Worm (Caenorhabditis elegans) whole organism, L1 larva: ENCODE results near the gene C34D10.1.

Experiments
- C04F5.9 ChIP-seq: sonication (generic microtip); optimal IDR thresholded peaks from 2 replicates; lab custom pipeline; 2016; ENCODE audit warnings: missing genetic modification characterization, missing compliant biosample characterization
- C34B4.2 ChIP-seq: sonication (generic microtip); optimal IDR thresholded peaks from 2 replicates; lab custom pipeline; 2017; ENCODE audit warnings: mild to moderate bottlenecking, missing genetic modification characterization, missing compliant biosample characterization
- F16B12.6 ChIP-seq: fragments of 150-350 bp; optimal IDR thresholded peaks from 2 replicates; lab custom pipeline; 2014; ENCODE audit warnings: missing biosample characterization, missing genetic modification characterization
- Y116A8C.19 ChIP-seq: sonication (generic microtip); optimal IDR thresholded peaks from 2 replicates; lab custom pipeline; 2016; ENCODE audit warnings: missing compliant biosample characterization, missing genetic modification characterization, borderline replicate concordance
- aha-1 ChIP-seq: fragments of 150-350 bp; optimal IDR thresholded peaks from 2 replicates; lab custom pipeline; 2014; ENCODE audit warnings: missing biosample characterization, missing genetic modification characterization
- aly-2 ChIP-seq: fragments of 150-350 bp; optimal IDR thresholded peaks from 2 replicates; lab custom pipeline; 2014; ENCODE audit warnings: missing biosample characterization, missing genetic modification characterization
- ama-1 ChIP-seq: fragments of 150-350 bp; optimal IDR thresholded peaks from 2 replicates; lab custom pipeline; 2014
- blmp-1 ChIP-seq: fragments of 150-350 bp; optimal IDR thresholded peaks from 2 replicates; lab custom pipeline; 2014; ENCODE audit warnings: missing biosample characterization, missing genetic modification characterization
- ceh-8 ChIP-seq: fragments of 200-800 bp; sonication (Bioruptor generic); optimal IDR thresholded peaks from 2 replicates; lab custom pipeline; 2018; ENCODE audit warnings: mild to moderate bottlenecking, missing genetic modification characterization, moderate library complexity, missing compliant biosample characterization
- ceh-90 ChIP-seq: sonication (generic microtip); optimal IDR thresholded peaks from 2 replicates; lab custom pipeline; 2016; ENCODE audit warnings: missing genetic modification characterization, missing compliant biosample characterization
- ces-1 ChIP-seq: fragments of 150-350 bp; optimal IDR thresholded peaks from 2 replicates; lab custom pipeline; 2014; ENCODE audit warnings: missing biosample characterization, missing genetic modification reagents, missing genetic modification characterization
- dpl-1 ChIP-seq, 3 experiments: fragments of 150-350 bp in 2 of 3; sonication (generic microtip) in 1 of 3; optimal IDR thresholded peaks; 2 replicates each; lab custom pipeline; 2014 to 2017; ENCODE audit warnings: missing biosample characterization in 3 of 3, missing genetic modification characterization in 3 of 3, missing genetic modification reagents in 3 of 3
- efl-1 ChIP-seq, 4 experiments: fragments of 150-350 bp; optimal IDR thresholded peaks in 3 of 4; peaks in 1 of 4; 1 replicate in 1 of 4; 2 replicates in 3 of 4; lab custom pipeline; 2014; ENCODE audit warnings: missing biosample characterization in 2 of 4, missing genetic modification characterization in 2 of 4, missing genetic modification reagents in 2 of 4
- efl-3 ChIP-seq: fragments of 200-800 bp; sonication (Bioruptor generic); optimal IDR thresholded peaks from 2 replicates; lab custom pipeline; 2018; ENCODE audit warnings: mild to moderate bottlenecking, missing genetic modification characterization, missing compliant biosample characterization
- egl-13 ChIP-seq: sonication (generic microtip); optimal IDR thresholded peaks from 2 replicates; lab custom pipeline; 2016; ENCODE audit warnings: missing genotype, missing genetic modification reagents, missing genetic modification characterization, missing compliant biosample characterization
- egl-27 ChIP-seq, 2 experiments: fragments of 150-350 bp in 1 of 2; sonication (generic microtip); optimal IDR thresholded peaks; 3 replicates each; lab custom pipeline; 2017 to 2018; ENCODE audit warnings: missing biosample characterization in 2 of 2, missing genetic modification characterization in 2 of 2, missing genetic modification reagents in 2 of 2
- elt-2 ChIP-seq: sonication (generic microtip); optimal IDR thresholded peaks from 2 replicates; lab custom pipeline; 2016; ENCODE audit warnings: missing genetic modification characterization, mild to moderate bottlenecking, inconsistent platforms, missing compliant biosample characterization, missing genetic modification reagents
- elt-3 ChIP-seq, 6 experiments: fragments of 150-350 bp in 1 of 6; sonication (generic microtip); optimal IDR thresholded peaks; 2 replicates each; lab custom pipeline; 2017 to 2018; ENCODE audit warnings: missing biosample characterization in 6 of 6, missing genetic modification characterization in 6 of 6, inconsistent platforms in 1 of 6
- fkh-10 ChIP-seq: sonication (generic microtip); optimal IDR thresholded peaks from 2 replicates; lab custom pipeline; 2017; ENCODE audit warnings: missing biosample characterization, missing genetic modification reagents, missing genetic modification characterization
- fkh-8 ChIP-seq: sonication (generic microtip); optimal IDR thresholded peaks from 2 replicates; lab custom pipeline; 2016; ENCODE audit warnings: mild to moderate bottlenecking, missing genetic modification characterization, missing compliant biosample characterization
- fos-1 ChIP-seq: fragments of 150-350 bp; optimal IDR thresholded peaks from 2 replicates; lab custom pipeline; 2014; ENCODE audit warnings: missing biosample characterization, missing genetic modification characterization
- grh-1 ChIP-seq: fragments of 200-800 bp; sonication (Bioruptor generic); IDR thresholded peaks from 2 replicates; pipeline ENCODE4 v1.3.6; 2022; ENCODE audit warnings: missing genetic modification reagents, missing genetic modification characterization, missing compliant biosample characterization
- irx-1 ChIP-seq: sonication (generic microtip); optimal IDR thresholded peaks from 2 replicates; lab custom pipeline; 2016; ENCODE audit warnings: missing genetic modification characterization, missing compliant biosample characterization
- jun-1 ChIP-seq: fragments of 150-350 bp; optimal IDR thresholded peaks from 2 replicates; lab custom pipeline; 2014; ENCODE audit warnings: missing biosample characterization, missing genetic modification reagents, missing genetic modification characterization
- lin-13 ChIP-seq: fragments of 150-350 bp; optimal IDR thresholded peaks from 2 replicates; lab custom pipeline; 2014; ENCODE audit warnings: missing biosample characterization, missing genetic modification reagents, missing genetic modification characterization
- lir-3 ChIP-seq: sonication (generic microtip); optimal IDR thresholded peaks from 2 replicates; lab custom pipeline; 2016; ENCODE audit warnings: mild to moderate bottlenecking, missing genetic modification characterization, moderate library complexity, missing compliant biosample characterization; ENCODE audit not compliant: poor library complexity
- lsy-2 ChIP-seq, 2 experiments: fragments of 150-350 bp; optimal IDR thresholded peaks; 2 replicates each; lab custom pipeline; 2014; ENCODE audit warnings: missing biosample characterization in 2 of 2, missing genetic modification characterization in 2 of 2
- mab-9 ChIP-seq: fragments of 200-800 bp; sonication (Bioruptor generic); IDR thresholded peaks from 2 replicates; pipeline ENCODE4 v1.3.6; 2022; ENCODE audit warnings: missing genetic modification reagents, missing genetic modification characterization, missing compliant biosample characterization
- mdl-1 ChIP-seq, 2 experiments: fragments of 150-350 bp; optimal IDR thresholded peaks; 2 replicates each; lab custom pipeline; 2014 to 2017; ENCODE audit warnings: missing biosample characterization in 2 of 2, missing genetic modification characterization in 2 of 2, inconsistent platforms in 1 of 2
- mep-1 ChIP-seq: fragments of 150-350 bp; optimal IDR thresholded peaks from 2 replicates; lab custom pipeline; 2014; ENCODE audit warnings: missing biosample characterization, missing genetic modification characterization
- nhr-11 ChIP-seq: fragments of 150-350 bp; optimal IDR thresholded peaks from 2 replicates; lab custom pipeline; 2014; ENCODE audit warnings: missing biosample characterization, missing genetic modification characterization
- nhr-12 ChIP-seq: sonication (generic microtip); optimal IDR thresholded peaks from 2 replicates; lab custom pipeline; 2017; ENCODE audit warnings: missing biosample characterization, missing genetic modification characterization
- nhr-19 ChIP-seq: fragments of 200-800 bp; sonication (Bioruptor generic); conservative IDR thresholded peaks from 2 replicates; pipeline ENCODE4 v1.3.6; 2022; ENCODE audit warnings: missing genetic modification characterization, missing compliant biosample characterization
- nhr-20 ChIP-seq: sonication (generic microtip); optimal IDR thresholded peaks from 2 replicates; lab custom pipeline; 2016; ENCODE audit warnings: mild to moderate bottlenecking, missing genetic modification characterization, missing compliant biosample characterization
- nhr-28 ChIP-seq: fragments of 150-350 bp; optimal IDR thresholded peaks from 2 replicates; lab custom pipeline; 2014; ENCODE audit warnings: missing biosample characterization, missing genetic modification characterization
- nhr-71 ChIP-seq: sonication (generic microtip); optimal IDR thresholded peaks from 2 replicates; lab custom pipeline; 2016; ENCODE audit warnings: mild to moderate bottlenecking, missing genetic modification characterization, moderate library complexity, missing compliant biosample characterization
- nhr-76 ChIP-seq: sonication (generic microtip); optimal IDR thresholded peaks from 2 replicates; lab custom pipeline; 2017; ENCODE audit warnings: missing biosample characterization, missing genetic modification characterization
- nhr-85 ChIP-seq: sonication (generic microtip); peaks from one replicate; lab custom pipeline; 2016; ENCODE audit warnings: missing genetic modification characterization, inconsistent platforms, missing compliant biosample characterization
- nhr-90 ChIP-seq: sonication (generic microtip); optimal IDR thresholded peaks from 2 replicates; lab custom pipeline; 2016; ENCODE audit warnings: mild to moderate bottlenecking, missing genetic modification characterization, missing compliant biosample characterization; ENCODE audit not compliant: poor library complexity
- pqm-1 ChIP-seq: sonication (generic microtip); optimal IDR thresholded peaks from 3 replicates; lab custom pipeline; 2017; ENCODE audit warnings: missing biosample characterization, missing genetic modification characterization
- skn-1 ChIP-seq: fragments of 150-350 bp; optimal IDR thresholded peaks from 2 replicates; lab custom pipeline; 2014; ENCODE audit warnings: missing biosample characterization, missing genetic modification characterization
- snpc-4 ChIP-seq: fragments of 150-350 bp; optimal IDR thresholded peaks from 2 replicates; lab custom pipeline; 2014; ENCODE audit warnings: missing biosample characterization, missing genetic modification characterization
- sox-4 ChIP-seq: sonication (generic microtip); optimal IDR thresholded peaks from 2 replicates; lab custom pipeline; 2016; ENCODE audit warnings: missing genetic modification characterization, missing compliant biosample characterization
- sup-37 ChIP-seq: fragments of 200-800 bp; sonication (Bioruptor generic); optimal IDR thresholded peaks from 2 replicates; lab custom pipeline; 2018; ENCODE audit warnings: mild to moderate bottlenecking, missing genetic modification characterization, missing compliant biosample characterization
- swsn-7 ChIP-seq: sonication (generic microtip); optimal IDR thresholded peaks from 2 replicates; lab custom pipeline; 2016; ENCODE audit warnings: missing genetic modification characterization, missing compliant biosample characterization
- tbx-2 ChIP-seq: sonication (generic microtip); optimal IDR thresholded peaks from 2 replicates; lab custom pipeline; 2016; ENCODE audit warnings: missing genetic modification characterization, missing compliant biosample characterization
- tlp-1 ChIP-seq: fragments of 150-350 bp; optimal IDR thresholded peaks from 2 replicates; lab custom pipeline; 2014; ENCODE audit warnings: missing biosample characterization, missing genetic modification characterization
- unc-130 ChIP-seq: fragments of 150-350 bp; optimal IDR thresholded peaks from 2 replicates; lab custom pipeline; 2017; ENCODE audit warnings: missing biosample characterization, missing genetic modification characterization, inconsistent platforms
- unc-30 ChIP-seq: sonication (generic microtip); optimal IDR thresholded peaks from 2 replicates; lab custom pipeline; 2017; ENCODE audit warnings: missing biosample characterization, missing genetic modification characterization
- unc-98 ChIP-seq: fragments of 200-800 bp; sonication (Bioruptor generic); IDR thresholded peaks from 2 replicates; pipeline ENCODE4 v1.3.6; 2022; ENCODE audit warnings: missing genetic modification characterization, missing compliant biosample characterization
- vab-15 ChIP-seq: sonication (generic microtip); optimal IDR thresholded peaks from 2 replicates; lab custom pipeline; 2017; ENCODE audit warnings: missing genotype, mild to moderate bottlenecking, missing genetic modification characterization, missing compliant biosample characterization
- zag-1 ChIP-seq: fragments of 150-350 bp; optimal IDR thresholded peaks from 2 replicates; lab custom pipeline; 2014; ENCODE audit warnings: missing biosample characterization, missing genetic modification characterization
- zip-4 ChIP-seq: fragments of 200-800 bp; sonication (Bioruptor generic); optimal IDR thresholded peaks from 2 replicates; lab custom pipeline; 2018; ENCODE audit warnings: mild to moderate bottlenecking, missing genetic modification characterization, moderate library complexity, missing compliant biosample characterization
- ztf-11 ChIP-seq, 2 experiments: sonication (generic microtip); optimal IDR thresholded peaks; 2 replicates each; lab custom pipeline; 2016 to 2017; ENCODE audit warnings: missing genetic modification characterization in 2 of 2, missing biosample characterization in 1 of 2, missing compliant biosample characterization in 1 of 2

Gene C34D10.1

ce11 chrX:8048637-8049036, 19.4 kb downstream of the C34D10.1 start (continued):
- TF ChIP-seq fkh-8 (tag; lab: Kevin White, UChicago) = no peak
- TF ChIP-seq irx-1 (tag; lab: Kevin White, UChicago) = no peak
- no peak for TF ChIP-seq grh-1
- TF ChIP-seq elt-3 (tag; optimal IDR thresholded peaks at IDR 0.05; lab: Kevin White, UChicago) = peak in 1 of 6 experiments; percentile 2
- TF ChIP-seq unc-98 = no peak
- TF ChIP-seq unc-130 (tag; lab: Kevin White, UChicago) = no peak
- no peak for TF ChIP-seq ceh-90
- TF ChIP-seq mab-9 = no peak
- no peak for TF ChIP-seq snpc-4 (tag; lab: Kevin White, UChicago)
- no peak for TF ChIP-seq C34B4.2 (tag; lab: Kevin White, UChicago)
- peak; percentile 50 for TF ChIP-seq nhr-71 (tag; lab: Kevin White, UChicago)
- no peak for TF ChIP-seq ces-1
- peak; percentile 56 for TF ChIP-seq nhr-90 (tag; lab: Kevin White, UChicago)
- TF ChIP-seq sup-37 (GFP tag; lab: Kevin White, UChicago) = no peak
- TF ChIP-seq nhr-76 = no peak
- peak in 1 of 2 experiments; percentile 9 for TF ChIP-seq efl-1 (optimal IDR thresholded peaks at IDR 0.05; lab: Kevin White, UChicago)
- no peak for TF ChIP-seq efl-1 (GFP tag; optimal IDR thresholded peaks at IDR 0.05 in 1 of 2; lab: Kevin White, UChicago)
- peak; percentile 9 for TF ChIP-seq swsn-7
- no peak for TF ChIP-seq vab-15 (tag; lab: Kevin White, UChicago)
- TF ChIP-seq zag-1 (tag; lab: Kevin White, UChicago) = no peak
- no peak for TF ChIP-seq aha-1
- TF ChIP-seq fkh-10 (GFP tag; lab: Kevin White, UChicago) = no peak
- TF ChIP-seq jun-1 (tag; lab: Kevin White, UChicago) = peak; percentile 55
- peak; percentile 9 for TF ChIP-seq sox-4 (tag; lab: Kevin White, UChicago)
- no peak for TF ChIP-seq ceh-8 (GFP tag; lab: Kevin White, UChicago)
- no peak for TF ChIP-seq lin-13 (GFP tag; lab: Kevin White, UChicago)
- no peak for TF ChIP-seq efl-3 (GFP tag; lab: Kevin White, UChicago)
- no peak for TF ChIP-seq nhr-85 (tag; lab: Kevin White, UChicago)
- TF ChIP-seq nhr-28 (tag; lab: Kevin White, UChicago) = no peak
- TF ChIP-seq C04F5.9 (tag; lab: Kevin White, UChicago) = no peak
- TF ChIP-seq F16B12.6 = no peak
- TF ChIP-seq Y116A8C.19 (tag; lab: Kevin White, UChicago) = no peak
- no peak for TF ChIP-seq egl-13
- TF ChIP-seq nhr-20 (tag; lab: Kevin White, UChicago) = peak; percentile 45
- peak; percentile 12 for TF ChIP-seq lir-3 (tag; lab: Kevin White, UChicago)
- no peak for TF ChIP-seq lsy-2 (tag; optimal IDR thresholded peaks at IDR 0.05; lab: Kevin White, UChicago)
- TF ChIP-seq nhr-19 = peak; percentile 35; the same call in 1 of the 2 replicates
- no peak for TF ChIP-seq unc-30 (tag; lab: Kevin White, UChicago)
- TF ChIP-seq ztf-11 (tag; optimal IDR thresholded peaks at IDR 0.05; lab: Kevin White, UChicago) = no peak
- TF ChIP-seq zip-4 = no peak
- TF ChIP-seq ama-1 = no peak
- TF ChIP-seq blmp-1 (tag; lab: Kevin White, UChicago) = no peak
- no peak for TF ChIP-seq mdl-1 (tag; optimal IDR thresholded peaks at IDR 0.05; lab: Kevin White, UChicago)
- no peak for TF ChIP-seq nhr-11 (tag; lab: Kevin White, UChicago)
- TF ChIP-seq nhr-12 (tag; lab: Kevin White, UChicago) = no peak
- no peak for TF ChIP-seq aly-2 (tag; lab: Kevin White, UChicago)
- TF ChIP-seq tbx-2 (tag; lab: Kevin White, UChicago) = no peak
- TF ChIP-seq elt-2 (tag; lab: Kevin White, UChicago) = no peak
- no peak for TF ChIP-seq tlp-1 (tag; lab: Kevin White, UChicago)
- no peak for TF ChIP-seq pqm-1 (tag; lab: Kevin White, UChicago)
- peak; percentile 50 for TF ChIP-seq mep-1 (tag; lab: Kevin White, UChicago)
- TF ChIP-seq egl-27 (tag; optimal IDR thresholded peaks at IDR 0.05; lab: Kevin White, UChicago) = no peak
- no peak for TF ChIP-seq skn-1
- no peak for TF ChIP-seq dpl-1 (GFP tag; optimal IDR thresholded peaks at IDR 0.05; lab: Kevin White, UChicago)
- TF ChIP-seq fos-1 (tag; lab: Kevin White, UChicago) = peak; percentile 7
